Worm (Caenorhabditis elegans) whole organism, late embryonic: ENCODE results near the gene Y47G7B.2.
"Not testable (repeated sequence)": the region's sequence is repeated elsewhere in the genome, so short reads cannot be mapped to it uniquely, and the experiment has no call there.

Experiments
- C38D4.7 ChIP-seq: fragments of 200-800 bp; sonication (Bioruptor generic); optimal IDR thresholded peaks from 2 replicates; lab custom pipeline; 2018; ENCODE audit warnings: mild to moderate bottlenecking, missing genetic modification characterization, moderate library complexity, missing compliant biosample characterization
- K02D7.2 ChIP-seq: sonication (generic microtip); optimal IDR thresholded peaks from 2 replicates; lab custom pipeline; 2017; ENCODE audit warnings: mild to moderate bottlenecking, missing genetic modification characterization, missing compliant biosample characterization
- Y22D7AL.16 ChIP-seq: sonication (generic microtip); optimal IDR thresholded peaks from 2 replicates; lab custom pipeline; 2016; ENCODE audit warnings: missing genetic modification characterization, missing compliant biosample characterization
- ama-1 ChIP-seq: fragments of 150-350 bp; optimal IDR thresholded peaks from 2 replicates; lab custom pipeline; 2014
- ceh-19 ChIP-seq: fragments of 200-800 bp; sonication (Bioruptor generic); optimal IDR thresholded peaks from 2 replicates; lab custom pipeline; 2018; ENCODE audit warnings: mild to moderate bottlenecking, missing genetic modification characterization, missing compliant biosample characterization
- ceh-34 ChIP-seq: sonication (generic microtip); optimal IDR thresholded peaks from 2 replicates; lab custom pipeline; 2016; ENCODE audit warnings: mild to moderate bottlenecking, missing genetic modification characterization, missing compliant biosample characterization
- ceh-48 ChIP-seq: sonication (generic microtip); optimal IDR thresholded peaks from 2 replicates; lab custom pipeline; 2016; ENCODE audit warnings: missing genetic modification characterization, inconsistent platforms, missing compliant biosample characterization
- ceh-6 ChIP-seq: fragments of 200-800 bp; sonication (Bioruptor generic); optimal IDR thresholded peaks from 2 replicates; lab custom pipeline; 2018; ENCODE audit warnings: mild to moderate bottlenecking, missing genetic modification characterization, missing compliant biosample characterization
- che-1 ChIP-seq: sonication (generic microtip); optimal IDR thresholded peaks from 2 replicates; lab custom pipeline; 2016; ENCODE audit warnings: mild to moderate bottlenecking, missing genetic modification characterization, missing compliant biosample characterization
- fkh-10 ChIP-seq: fragments of 150-350 bp; optimal IDR thresholded peaks from 2 replicates; lab custom pipeline; 2014; ENCODE audit warnings: missing biosample characterization, missing genetic modification reagents, missing genetic modification characterization
- hlh-30 ChIP-seq: sonication (generic microtip); optimal IDR thresholded peaks from 2 replicates; lab custom pipeline; 2017; ENCODE audit warnings: antibody characterized with exemption, missing genetic modification characterization, missing compliant biosample characterization; ENCODE audit not compliant: insufficient read depth
- lim-6 ChIP-seq: sonication (generic microtip); optimal IDR thresholded peaks from 2 replicates; lab custom pipeline; 2016; ENCODE audit warnings: missing genetic modification characterization, missing compliant biosample characterization
- madf-2 ChIP-seq: sonication (generic microtip); optimal IDR thresholded peaks from 2 replicates; lab custom pipeline; 2017; ENCODE audit warnings: missing genetic modification characterization, missing compliant biosample characterization
- nhr-11 ChIP-seq: fragments of 150-350 bp; optimal IDR thresholded peaks from 2 replicates; lab custom pipeline; 2014; ENCODE audit warnings: missing biosample characterization, missing genetic modification characterization
- odd-2 ChIP-seq: sonication (generic microtip); optimal IDR thresholded peaks from 2 replicates; lab custom pipeline; 2017; ENCODE audit warnings: antibody characterized with exemption, mild to moderate bottlenecking, missing genetic modification characterization, missing compliant biosample characterization
- pax-1 ChIP-seq: fragments of 150-350 bp; optimal IDR thresholded peaks from 2 replicates; lab custom pipeline; 2014; ENCODE audit warnings: missing biosample characterization, missing genetic modification characterization
- pha-2 ChIP-seq: sonication (generic microtip); optimal IDR thresholded peaks from 2 replicates; lab custom pipeline; 2017; ENCODE audit warnings: mild to moderate bottlenecking, missing genetic modification characterization, missing compliant biosample characterization
- pqm-1 ChIP-seq: sonication (generic microtip); optimal IDR thresholded peaks from 2 replicates; lab custom pipeline; 2016; ENCODE audit warnings: missing genetic modification characterization, missing compliant biosample characterization
- pros-1 ChIP-seq: fragments of 150-350 bp; optimal IDR thresholded peaks from 2 replicates; lab custom pipeline; 2014; ENCODE audit warnings: missing biosample characterization, missing genetic modification reagents, missing genetic modification characterization
- ref-2 ChIP-seq: sonication (generic microtip); optimal IDR thresholded peaks from 2 replicates; lab custom pipeline; 2016; ENCODE audit warnings: missing genetic modification characterization, missing compliant biosample characterization
- rnt-1 ChIP-seq: sonication (generic microtip); optimal IDR thresholded peaks from 2 replicates; lab custom pipeline; 2016; ENCODE audit warnings: missing genetic modification characterization, missing compliant biosample characterization
- sdc-2 ChIP-seq: sonication (generic microtip); optimal IDR thresholded peaks from 2 replicates; lab custom pipeline; 2016; ENCODE audit warnings: missing genotype, missing genetic modification characterization, missing compliant biosample characterization
- sox-2 ChIP-seq: fragments of 200-800 bp; sonication (Bioruptor generic); IDR thresholded peaks from 2 replicates; pipeline ENCODE4 v1.3.6; 2022; ENCODE audit warnings: missing genetic modification reagents, missing genetic modification characterization, missing compliant biosample characterization
- syd-9 ChIP-seq: sonication (generic microtip); optimal IDR thresholded peaks from 2 replicates; lab custom pipeline; 2016; ENCODE audit warnings: mild to moderate bottlenecking, missing genetic modification characterization, moderate library complexity, missing compliant biosample characterization
- tbx-2 ChIP-seq: sonication (generic microtip); optimal IDR thresholded peaks from 2 replicates; lab custom pipeline; 2016; ENCODE audit warnings: missing genetic modification characterization, missing compliant biosample characterization
- ttx-3 ChIP-seq: sonication (generic microtip); optimal IDR thresholded peaks from 2 replicates; lab custom pipeline; 2016; ENCODE audit warnings: missing genetic modification reagents, missing genetic modification characterization, missing compliant biosample characterization
- unc-3 ChIP-seq, 2 experiments: fragments of 200-800 bp in 1 of 2; sonication (Bioruptor generic) in 1 of 2; sonication (generic microtip) in 1 of 2; conservative IDR thresholded peaks in 1 of 2; optimal IDR thresholded peaks in 1 of 2; 2 replicates each; pipeline versions ENCODE4 v1.3.6 to Lab custom; 2016 to 2022; ENCODE audit warnings: missing compliant biosample characterization in 2 of 2, missing genetic modification characterization in 2 of 2, missing genetic modification reagents in 1 of 2
- zip-5 ChIP-seq: sonication (generic microtip); optimal IDR thresholded peaks from 2 replicates; lab custom pipeline; 2016; ENCODE audit warnings: missing genetic modification characterization, missing compliant biosample characterization

The Y47G7B.2 gene

DNA sequence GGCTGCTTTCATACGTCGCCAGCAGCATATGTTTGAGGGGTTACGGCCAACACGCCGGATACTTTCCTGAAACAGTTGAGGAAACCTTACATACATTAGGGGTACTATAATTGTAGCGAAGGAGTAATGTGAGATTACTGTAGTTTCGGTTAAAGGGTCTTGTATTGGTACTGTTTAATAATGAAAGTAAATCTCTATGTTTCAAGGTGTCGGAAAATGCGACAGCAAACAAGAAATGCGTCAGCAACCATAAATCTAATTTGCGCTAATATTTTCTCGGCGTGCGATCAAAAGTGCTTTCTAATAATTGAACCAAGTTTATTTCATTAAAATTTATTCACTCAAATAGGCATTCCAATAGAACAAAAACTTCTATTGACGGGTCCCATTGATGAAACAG lies 35.5 kb downstream of the Y47G7B.2 start, which contains the start of gene sri-57:
Gene sri-57, minus strand, starts transcription at position 101 of the 400 bp plus-strand sequence.
- not testable (repeated sequence) for TF ChIP-seq ceh-6 (GFP tag; lab: Kevin White, UChicago); sdc-2 (tag; lab: Kevin White, UChicago); ceh-48

DNA sequence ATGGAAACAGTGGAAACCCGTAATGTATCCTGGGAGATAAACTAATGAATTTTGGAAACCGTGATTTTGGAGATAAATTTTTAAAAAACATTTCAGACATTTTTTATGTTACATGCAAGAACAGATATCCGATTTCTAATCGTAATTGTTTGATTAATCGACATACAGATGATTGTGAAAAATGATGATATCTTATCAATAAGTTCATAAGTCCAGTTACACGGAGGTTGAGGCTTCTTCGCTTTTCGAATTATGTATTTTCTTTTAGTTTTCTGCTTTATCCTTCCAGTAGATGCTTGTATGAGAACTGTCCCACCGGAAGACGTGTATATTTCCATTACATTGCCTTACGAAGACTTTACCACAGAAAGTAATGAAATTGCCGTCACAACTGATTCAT lies 42.2 kb downstream of the Y47G7B.2 start, which contains the start of gene F22E5.22:
Gene F22E5.22, plus strand, starts transcription at position 301 of the 400 bp plus-strand sequence.
- TF ChIP-seq ceh-6 (GFP tag; lab: Kevin White, UChicago) (no peak), Y22D7AL.16 (tag; lab: Kevin White, UChicago) (no peak), fkh-10 (no peak), nhr-11 (no peak), ttx-3 (tag; lab: Kevin White, UChicago) (no peak), pqm-1 (no peak)

DNA sequence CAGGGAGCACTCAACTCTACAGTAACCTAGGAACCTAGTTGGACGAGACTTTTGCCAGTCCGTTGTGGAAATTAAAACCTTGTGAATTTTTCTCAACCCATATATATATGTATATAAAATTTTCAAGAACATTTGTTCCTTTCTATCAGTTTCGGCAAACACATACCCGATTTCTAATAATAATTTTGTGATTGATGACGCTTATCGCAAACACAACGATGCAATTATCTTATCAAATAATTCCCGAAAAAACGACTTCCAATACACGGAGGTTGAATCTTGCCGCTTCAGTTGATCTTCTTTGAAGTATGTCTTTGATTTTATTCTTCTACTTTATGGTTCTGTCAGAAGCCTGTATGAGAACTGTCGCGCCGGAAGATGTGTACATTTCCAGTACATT lies 42.7 kb downstream of the Y47G7B.2 start, which contains the start of gene F22E5.2:
Gene F22E5.2, plus strand, starts transcription at position 301 of the 400 bp plus-strand sequence.
- TF ChIP-seq ceh-19 (GFP tag; lab: Kevin White, UChicago); pha-2; ceh-34 (tag; lab: Kevin White, UChicago): not testable (repeated sequence)
- TF ChIP-seq, all 69 proteins: peak for 0; not testable (repeated sequence) for 69

DNA sequence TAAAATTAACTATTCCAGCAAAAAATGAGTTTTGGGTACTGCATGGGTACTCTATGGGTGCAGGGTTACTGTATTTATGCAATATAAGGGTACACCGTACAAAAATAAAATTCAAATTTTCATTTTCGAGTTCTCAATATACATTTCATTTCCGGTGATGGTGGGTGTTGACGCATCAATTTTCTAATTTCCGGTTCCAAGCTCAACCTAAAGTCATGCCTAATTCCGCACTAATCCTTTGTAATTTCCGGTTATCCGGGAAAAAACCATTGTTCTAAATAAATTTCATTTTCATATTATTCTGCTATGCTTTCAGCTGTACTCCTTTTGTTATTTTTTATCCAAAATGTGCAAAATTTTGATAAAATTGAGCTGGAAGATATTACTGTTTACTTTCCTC lies 48.5 kb downstream of the Y47G7B.2 start, which contains the start of gene gcy-21:
Gene gcy-21, plus strand, starts transcription at position 301 of the 400 bp plus-strand sequence.
- no peak for TF ChIP-seq pax-1 (tag; lab: Kevin White, UChicago)
- no peak for TF ChIP-seq zip-5
- TF ChIP-seq K02D7.2 (tag; lab: Kevin White, UChicago), result no peak
- TF ChIP-seq pros-1 (tag; lab: Kevin White, UChicago), result no peak
- TF ChIP-seq odd-2, result no peak
- TF ChIP-seq ref-2 (tag; lab: Kevin White, UChicago), result no peak
- TF ChIP-seq hlh-30, result no peak
- TF ChIP-seq rnt-1 (tag; lab: Kevin White, UChicago), result no peak
- TF ChIP-seq C38D4.7 (GFP tag; lab: Kevin White, UChicago), result no peak
- no peak for TF ChIP-seq tbx-2 (tag; lab: Kevin White, UChicago)
- TF ChIP-seq syd-9, result no peak
- TF ChIP-seq sox-2, result no peak
- no peak for TF ChIP-seq unc-3 (GFP tag; conservative IDR thresholded peaks at IDR 0.05; lab: Robert Waterston, UW)
- no peak for TF ChIP-seq unc-3 (tag; optimal IDR thresholded peaks at IDR 0.05; lab: Kevin White, UChicago)
- no peak for TF ChIP-seq che-1 (tag; lab: Kevin White, UChicago)
- TF ChIP-seq lim-6 (tag; lab: Kevin White, UChicago), result no peak
- TF ChIP-seq sdc-2 (tag; lab: Kevin White, UChicago), result no peak
- no peak for TF ChIP-seq ama-1 (lab: Kevin White, UChicago)

DNA sequence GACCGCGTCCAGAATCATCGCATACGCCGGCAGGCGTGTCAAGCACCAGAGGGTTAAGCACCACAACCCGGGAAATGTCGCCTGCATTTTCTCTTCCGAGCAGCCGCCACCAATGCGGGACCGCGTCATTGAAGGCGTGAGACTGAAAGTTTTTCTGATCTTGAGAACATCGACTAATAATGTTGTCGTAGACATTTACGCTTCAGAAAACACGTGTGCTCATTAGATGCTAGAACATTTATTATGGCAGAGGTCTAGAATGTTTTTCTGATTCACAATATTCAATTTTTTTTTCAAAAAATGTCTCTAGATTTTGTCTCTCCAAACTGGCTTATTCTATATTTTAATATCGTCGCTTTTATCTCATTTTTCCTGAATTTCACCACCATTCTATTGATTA lies 51.2 kb downstream of the Y47G7B.2 start, which contains the start of gene sri-47:
Gene sri-47, plus strand, starts transcription at position 301 of the 400 bp plus-strand sequence.
- TF ChIP-seq madf-2, result no peak
